Worm (Caenorhabditis elegans): ENCODE measurements around the gene trpa-1.

The trpa-1 gene

DNA sequence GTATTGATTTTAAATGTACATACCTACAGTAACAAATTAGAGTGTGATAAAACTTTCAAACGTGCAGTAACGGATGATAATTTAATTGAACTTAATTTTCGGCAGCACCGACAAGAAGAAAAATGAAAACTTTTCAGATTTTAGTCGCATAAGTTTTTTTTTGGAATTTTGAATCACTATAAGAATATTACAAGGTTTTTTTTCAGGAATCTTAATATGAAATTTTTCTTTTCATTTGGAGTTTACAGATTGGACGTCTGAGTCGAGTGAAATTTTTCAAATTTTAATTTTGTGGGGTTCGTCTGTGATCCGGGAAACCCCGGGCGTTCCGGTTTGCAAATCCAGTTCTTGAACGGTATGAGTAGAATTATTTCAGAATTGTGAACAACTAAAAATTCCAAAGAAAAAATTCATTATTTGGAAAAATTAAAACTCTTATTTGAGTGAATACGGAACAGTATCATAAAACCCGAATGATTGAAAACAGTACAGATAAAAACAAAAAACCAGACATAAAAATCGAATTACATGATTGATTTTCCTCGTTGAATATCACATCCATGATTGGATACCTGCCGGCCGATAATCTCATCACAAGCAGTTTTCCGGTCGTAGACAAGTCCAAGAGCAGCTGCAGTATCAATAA is 49.1 kb downstream of the trpa-1 start (continued):
- TF ChIP-seq nhr-76 (tag; optimal IDR thresholded peaks at IDR 0.05) (no peak), dve-1 (tag; optimal IDR thresholded peaks at IDR 0.05; ENCODE audit: insufficient read depth) (peak; percentile 38), lsy-2 (tag; optimal IDR thresholded peaks at IDR 0.05) (peak in 1 of 2 experiments; percentile 27), set-16 (GFP tag; IDR thresholded peaks at IDR 0.05) (no peak), lin-1 (GFP tag; IDR thresholded peaks at IDR 0.05) (peak; percentile 35; the same call in 1 of the 2 replicates), nhr-10 (tag; optimal IDR thresholded peaks at IDR 0.05) (peak; percentile 20), daf-19 (GFP tag; conservative IDR thresholded peaks at IDR 0.05) (no peak), snpc-1.2 (GFP tag; IDR thresholded peaks at IDR 0.05) (0 out of 2 replicates have a peak, but pooled peaks have one; percentile 17), skn-1 (tag; optimal IDR thresholded peaks at IDR 0.05) (no peak), ZK546.5 (tag; optimal IDR thresholded peaks at IDR 0.05) (no peak), lin-38 (GFP tag; IDR thresholded peaks at IDR 0.05) (peak; percentile 42), T26A8.4 (GFP tag; IDR thresholded peaks at IDR 0.05) (peak; percentile 81), nhr-77 (tag; optimal IDR thresholded peaks at IDR 0.05) (peak; percentile 71), jun-1 (tag; optimal IDR thresholded peaks at IDR 0.05) (no peak), lin-13 (GFP tag; optimal IDR thresholded peaks at IDR 0.05) (peak; percentile 41)

DNA sequence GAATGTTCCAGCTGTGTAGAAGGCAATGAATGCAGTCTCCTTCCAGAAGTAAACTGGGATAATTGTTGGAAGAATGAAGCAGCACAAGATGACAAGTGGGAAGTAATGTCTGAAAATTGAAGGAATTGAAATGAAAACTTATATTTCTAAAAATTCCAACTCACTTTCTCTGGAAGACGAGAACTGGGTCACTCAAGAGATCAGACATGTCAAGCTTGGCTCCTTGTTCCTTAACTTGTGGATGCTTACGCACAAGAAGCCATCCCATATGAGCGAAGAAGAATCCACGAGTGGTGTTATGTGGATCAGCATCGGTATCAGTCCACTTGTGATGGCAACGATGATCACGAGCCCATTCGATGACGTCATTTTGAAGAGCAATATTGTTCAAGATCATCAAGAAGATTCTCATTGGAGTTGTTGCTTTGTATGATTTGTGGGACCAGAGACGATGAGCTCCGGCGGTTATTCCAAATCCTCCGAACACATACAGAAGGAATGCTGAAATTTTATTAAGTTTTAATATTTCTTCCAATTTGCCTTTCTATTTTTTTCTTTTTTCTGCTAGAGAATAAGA is 50.0 kb downstream of the trpa-1 start:
- TF ChIP-seq lin-15B (tag; optimal IDR thresholded peaks at IDR 0.05) (no peak), mxl-2 (GFP tag; conservative IDR thresholded peaks at IDR 0.05) (no peak), dmd-6 (GFP tag; IDR thresholded peaks at IDR 0.05) (no peak), F49E8.2 (tag; optimal IDR thresholded peaks at IDR 0.05; ENCODE audit: borderline replicate concordance) (no peak), attf-4 (tag; optimal IDR thresholded peaks at IDR 0.05) (no peak), ztf-11 (tag; optimal IDR thresholded peaks at IDR 0.05) (no peak), nhr-41 (GFP tag; IDR thresholded peaks at IDR 0.05) (no peak), ceh-62 (tag; optimal IDR thresholded peaks at IDR 0.05) (no peak), daf-8 (GFP tag; IDR thresholded peaks at IDR 0.05) (no peak), daf-16 (GFP tag; optimal IDR thresholded peaks at IDR 0.05) (no peak), daf-16 (tag; optimal IDR thresholded peaks at IDR 0.05) (no peak), F37D6.2 (tag; optimal IDR thresholded peaks at IDR 0.05) (no peak), dve-1 (tag; optimal IDR thresholded peaks at IDR 0.05; ENCODE audit: insufficient read depth) (no peak), ZK337.2 (GFP tag; IDR thresholded peaks at IDR 0.05) (no peak), gei-8 (GFP tag; optimal IDR thresholded peaks at IDR 0.05) (no peak), zfp-2 (tag; optimal IDR thresholded peaks at IDR 0.05) (no peak), vab-7 (GFP tag; IDR thresholded peaks at IDR 0.05) (no peak), R02D3.7 (tag; optimal IDR thresholded peaks at IDR 0.05) (no peak), nhr-25 (tag; optimal IDR thresholded peaks at IDR 0.05; ENCODE audit: borderline replicate concordance, insufficient read depth) (no peak), lin-13 (GFP tag; optimal IDR thresholded peaks at IDR 0.05) (no peak), mes-2 (tag; optimal IDR thresholded peaks at IDR 0.05; ENCODE audit: poor library complexity, severe bottlenecking) (peak; percentile 9), snpc-4 (tag; optimal IDR thresholded peaks at IDR 0.05) (no peak), tra-1 (GFP tag; IDR thresholded peaks at IDR 0.05) (0 out of 2 replicates have a peak, but pooled peaks have one; percentile 38), nhr-237 (tag; optimal IDR thresholded peaks at IDR 0.05) (no peak), nhr-11 (tag; optimal IDR thresholded peaks at IDR 0.05) (no peak), lin-38 (GFP tag; IDR thresholded peaks at IDR 0.05) (no peak), spr-3 (GFP tag; optimal IDR thresholded peaks at IDR 0.05) (no peak), zfp-3 (GFP tag; conservative IDR thresholded peaks at IDR 0.05) (peak; percentile 85), duxl-1 (tag; optimal IDR thresholded peaks at IDR 0.05; ENCODE audit: poor library complexity) (no peak), aha-1 (tag) (peak; percentile 76), fos-1 (tag; optimal IDR thresholded peaks at IDR 0.05) (no peak), lsy-2 (tag; optimal IDR thresholded peaks at IDR 0.05) (no peak), Y105C5A.15 (GFP tag; IDR thresholded peaks at IDR 0.05) (no peak)

Measured in whole organism, L4 larva.